Fruit fly (Drosophila melanogaster): ENCODE results near the gene pira.

dm6 chrX:12754348-12754733 lies 9.1 kb downstream of the pira start:
- TF ChIP-seq foxo (GFP tag; optimal IDR thresholded peaks at IDR 0.05): peak; percentile 78 to 99
- TF ChIP-seq OdsH (GFP tag; optimal IDR thresholded peaks at IDR 0.05): peak; percentile 98
- TF ChIP-seq Hr78 (GFP tag; optimal IDR thresholded peaks at IDR 0.05): no peak
